Fruit fly (Drosophila melanogaster) Kc167 (cell line): Measurements from ENCODE around the gene CG3513.

ENCODE experiments used
- Sin3A ChIP-seq: fragments of >200 bp; optimal IDR thresholded peaks from 2 replicates; lab custom pipeline; 2018; ENCODE audit warnings: missing external identifiers
- h ChIP-seq: fragments of >200 bp; optimal IDR thresholded peaks from 3 replicates; lab custom pipeline; 2018; ENCODE audit warnings: missing external identifiers
- psq ChIP-seq: fragments of >200 bp; optimal IDR thresholded peaks from 2 replicates; lab custom pipeline; 2017; ENCODE audit warnings: missing external identifiers

dm6 chr2L:3740443-3740842 lies 47.5 kb upstream of the CG3513 start:
- TF ChIP-seq h (lab: Kevin White, UChicago) (no peak), psq (no peak), Sin3A (lab: Kevin White, UChicago) (no peak)
